Worm (Caenorhabditis elegans) whole organism, L3 larva: ENCODE data around the gene Y82E9BL.12.

Source experiments
- ceh-82 ChIP-seq: fragments of 150-350 bp; optimal IDR thresholded peaks from 2 replicates; lab custom pipeline; 2014; ENCODE audit warnings: missing biosample characterization, missing genetic modification characterization
- lin-15B ChIP-seq: fragments of 150-350 bp; optimal IDR thresholded peaks from 2 replicates; lab custom pipeline; 2014; ENCODE audit warnings: missing biosample characterization, missing genetic modification characterization
- lin-39 ChIP-seq: fragments of 150-350 bp; optimal IDR thresholded peaks from 2 replicates; lab custom pipeline; 2018; ENCODE audit warnings: missing biosample characterization, missing genetic modification reagents, missing genetic modification characterization
- nhr-12 ChIP-seq: fragments of 150-350 bp; optimal IDR thresholded peaks from 2 replicates; lab custom pipeline; 2014; ENCODE audit warnings: missing biosample characterization, missing genetic modification characterization
- nhr-237 ChIP-seq: fragments of 150-350 bp; optimal IDR thresholded peaks from 2 replicates; lab custom pipeline; 2014; ENCODE audit warnings: missing biosample characterization, missing genetic modification characterization
- nhr-25 ChIP-seq: sonication (generic microtip); optimal IDR thresholded peaks from 2 replicates; lab custom pipeline; 2017; ENCODE audit warnings: missing biosample characterization, missing genetic modification characterization
- nhr-28 ChIP-seq: fragments of 150-350 bp; optimal IDR thresholded peaks from 2 replicates; lab custom pipeline; 2014; ENCODE audit warnings: missing biosample characterization, missing genetic modification characterization
- pha-4 ChIP-seq: fragments of 150-350 bp; optimal IDR thresholded peaks from 2 replicates; lab custom pipeline; 2014; ENCODE audit warnings: missing biosample characterization, missing genetic modification reagents, missing genetic modification characterization
- pqm-1 ChIP-seq: fragments of 150-350 bp; optimal IDR thresholded peaks from 2 replicates; lab custom pipeline; 2017; ENCODE audit warnings: missing biosample characterization, missing genetic modification characterization, inconsistent platforms
- skn-1 ChIP-seq: fragments of 150-350 bp; optimal IDR thresholded peaks from 2 replicates; lab custom pipeline; 2014; ENCODE audit warnings: missing biosample characterization, missing genetic modification characterization
- ztf-11 ChIP-seq: fragments of 150-350 bp; optimal IDR thresholded peaks from 2 replicates; lab custom pipeline; 2014; ENCODE audit warnings: missing biosample characterization, missing genetic modification characterization

DNA sequence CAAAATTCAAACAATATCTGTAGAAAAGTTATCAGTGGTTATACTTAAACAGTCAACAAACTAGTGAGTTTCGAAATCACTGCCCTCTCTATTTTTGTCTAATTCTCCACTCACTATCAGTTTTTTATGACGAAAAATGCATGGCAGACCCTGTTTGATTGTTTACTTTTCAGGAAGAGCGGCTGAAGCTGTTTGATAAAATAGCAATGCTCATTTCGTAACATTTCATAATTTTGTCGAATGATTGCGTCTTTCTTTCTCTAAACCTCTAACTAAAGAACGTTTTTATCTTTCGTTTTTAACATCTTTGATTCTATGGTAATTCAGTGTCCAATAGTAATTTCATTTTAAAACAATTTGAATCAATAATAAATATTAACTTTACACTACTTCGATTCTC, 29.8 kb upstream of the Y82E9BL.12 start:
- TF ChIP-seq nhr-25 (tag; lab: Kevin White, UChicago) (no peak), lin-15B (tag; lab: Kevin White, UChicago) (no peak), lin-39 (tag; lab: Kevin White, UChicago) (no peak), ceh-82 (tag; lab: Kevin White, UChicago) (no peak), nhr-237 (tag; lab: Kevin White, UChicago) (no peak), ztf-11 (tag; lab: Kevin White, UChicago) (no peak), nhr-12 (no peak), skn-1 (tag; lab: Kevin White, UChicago) (no peak), nhr-28 (tag; lab: Kevin White, UChicago) (no peak), pha-4 (tag; lab: Kevin White, UChicago) (peak; percentile 95), pqm-1 (tag; lab: Kevin White, UChicago) (peak; percentile 98)
